Fruit fly (Drosophila melanogaster) whole organism, embryonic: ENCODE measurements around the gene Ent3.

Experiments used
- Abd-B ChIP-seq: fragments of 200-800 bp; sonication (Bioruptor generic); optimal IDR thresholded peaks from 2 replicates; lab custom pipeline; 2018; ENCODE audit warnings: missing biosample characterization, mild to moderate bottlenecking, missing genetic modification characterization, moderate library complexity
- B-H2 ChIP-seq: fragments of 200-800 bp; sonication (Bioruptor generic); optimal IDR thresholded peaks from 2 replicates; lab custom pipeline; 2018; ENCODE audit warnings: missing biosample characterization, mild to moderate bottlenecking, missing genetic modification characterization
- Bgb ChIP-seq: fragments of 200-800 bp; sonication (Bioruptor generic); IDR thresholded peaks from 2 replicates; pipeline ENCODE4 v1.3.6; 2022; ENCODE audit warnings: missing biosample characterization, missing genetic modification characterization; ENCODE audit not compliant: partially characterized antibody
- CG10274 ChIP-seq: fragments of 200-800 bp; sonication (Bioruptor generic); optimal IDR thresholded peaks from 3 replicates; lab custom pipeline; 2017; ENCODE audit warnings: missing biosample characterization, mild to moderate bottlenecking, missing genetic modification characterization
- CG10654 ChIP-seq: fragments of 200-800 bp; sonication (Bioruptor generic); optimal IDR thresholded peaks from 2 replicates; lab custom pipeline; 2016; ENCODE audit warnings: missing biosample characterization, missing genetic modification characterization
- CG11085 ChIP-seq: fragments of 200-800 bp; sonication (Bioruptor generic); IDR thresholded peaks from 2 replicates; pipeline ENCODE4 v1.3.6; 2022; ENCODE audit warnings: missing biosample characterization, missing genetic modification characterization
- CG1602 ChIP-seq: fragments of 200-800 bp; sonication (Bioruptor generic); optimal IDR thresholded peaks from 3 replicates; lab custom pipeline; 2016; ENCODE audit warnings: missing biosample characterization, missing genetic modification characterization
- CG17328 ChIP-seq: fragments of 200-800 bp; sonication (Bioruptor generic); IDR thresholded peaks from 2 replicates; pipeline ENCODE4 v1.3.6; 2022; ENCODE audit warnings: missing biosample characterization, missing genetic modification characterization
- CG17802 ChIP-seq: fragments of 200-800 bp; sonication (Bioruptor generic); optimal IDR thresholded peaks from 2 replicates; lab custom pipeline; 2018; ENCODE audit warnings: missing biosample characterization, mild to moderate bottlenecking, missing genetic modification characterization, moderate library complexity
- CG2199 ChIP-seq: fragments of 200-800 bp; sonication (Bioruptor generic); IDR thresholded peaks from 3 replicates; pipeline ENCODE4 v1.3.6; 2022; ENCODE audit warnings: missing biosample characterization, missing genetic modification characterization
- CG30020 ChIP-seq: fragments of 200-800 bp; optimal IDR thresholded peaks from 2 replicates; lab custom pipeline; 2019; ENCODE audit warnings: missing biosample characterization, mild to moderate bottlenecking, missing genetic modification characterization, moderate library complexity
- CG31365 ChIP-seq: fragments of 200-800 bp; sonication (Bioruptor generic); optimal IDR thresholded peaks from 2 replicates; lab custom pipeline; 2018; ENCODE audit warnings: missing biosample characterization, mild to moderate bottlenecking, missing genetic modification characterization
- CG31388 ChIP-seq: fragments of 200-800 bp; sonication (Bioruptor generic); optimal IDR thresholded peaks from 2 replicates; lab custom pipeline; 2016; ENCODE audit warnings: missing biosample characterization, missing genetic modification characterization
- CG3407 ChIP-seq: fragments of 200-800 bp; sonication (Bioruptor generic); optimal IDR thresholded peaks from 2 replicates; lab custom pipeline; 2018; ENCODE audit warnings: missing biosample characterization, mild to moderate bottlenecking, missing genetic modification characterization
- CG4404 ChIP-seq: fragments of 200-800 bp; sonication (Bioruptor generic); IDR thresholded peaks from 2 replicates; pipeline ENCODE4 v1.3.6; 2022; ENCODE audit warnings: missing biosample characterization, missing genetic modification characterization
- CG5180 ChIP-seq: fragments of 200-800 bp; sonication (Bioruptor generic); optimal IDR thresholded peaks from 3 replicates; lab custom pipeline; 2017; ENCODE audit warnings: missing biosample characterization, missing genetic modification characterization, mild to moderate bottlenecking, moderate library complexity, missing genetic modification reagents
- CG7987 ChIP-seq: fragments of 200-800 bp; sonication (Bioruptor generic); optimal IDR thresholded peaks from 2 replicates; lab custom pipeline; 2018; ENCODE audit warnings: missing biosample characterization, mild to moderate bottlenecking, missing genetic modification characterization, moderate library complexity
- CkIIα-i1 ChIP-seq: fragments of 200-800 bp; sonication (Bioruptor generic); IDR thresholded peaks from 2 replicates; pipeline ENCODE4 v1.3.6; 2022; ENCODE audit warnings: missing biosample characterization, missing genetic modification characterization
- Dp ChIP-seq: fragments of 200-800 bp; sonication (Bioruptor generic); optimal IDR thresholded peaks from 2 replicates; lab custom pipeline; 2018; ENCODE audit warnings: missing biosample characterization, mild to moderate bottlenecking, missing genetic modification characterization, moderate library complexity
- Drgx ChIP-seq: fragments of 200-800 bp; sonication (Bioruptor generic); IDR thresholded peaks from 2 replicates; pipeline ENCODE4 v1.3.6; 2022; ENCODE audit warnings: missing biosample characterization, missing genetic modification characterization
- Ets97D ChIP-seq: fragments of 200-800 bp; sonication (Bioruptor generic); optimal IDR thresholded peaks from 3 replicates; lab custom pipeline; 2016; ENCODE audit warnings: missing biosample characterization, missing genetic modification characterization
- H2.0 ChIP-seq: fragments of 200-800 bp; sonication (Bioruptor generic); IDR thresholded peaks from 2 replicates; pipeline ENCODE4 v1.3.6; 2022; ENCODE audit warnings: missing biosample characterization, missing genetic modification characterization
- HHEX ChIP-seq: fragments of 200-800 bp; sonication (Bioruptor generic); optimal IDR thresholded peaks from 3 replicates; lab custom pipeline; 2017; ENCODE audit warnings: missing biosample characterization, mild to moderate bottlenecking, missing genetic modification characterization, missing genetic modification reagents
- HmgZ ChIP-seq: fragments of 200-800 bp; sonication (Bioruptor generic); optimal IDR thresholded peaks from 2 replicates; lab custom pipeline; 2018; ENCODE audit warnings: missing biosample characterization, mild to moderate bottlenecking, missing genetic modification characterization
- Hr3 ChIP-seq: fragments of 200-800 bp; sonication (Bioruptor generic); optimal IDR thresholded peaks from 3 replicates; lab custom pipeline; 2016; ENCODE audit warnings: missing biosample characterization, missing genetic modification characterization
- Nf-YA ChIP-seq: fragments of 200-800 bp; sonication (Bioruptor generic); IDR thresholded peaks from 2 replicates; pipeline ENCODE4 v1.3.6; 2022; ENCODE audit warnings: missing biosample characterization, missing genetic modification characterization
- Scr ChIP-seq: fragments of 200-800 bp; sonication (Bioruptor generic); IDR thresholded peaks from 2 replicates; pipeline ENCODE4 v1.3.6; 2022; ENCODE audit warnings: missing biosample characterization, missing genetic modification characterization; ENCODE audit not compliant: partially characterized antibody
- Sox100B ChIP-seq: fragments of 200-800 bp; sonication (Bioruptor generic); optimal IDR thresholded peaks from 3 replicates; lab custom pipeline; 2018; ENCODE audit warnings: missing biosample characterization, mild to moderate bottlenecking, missing genetic modification characterization
- TFAM ChIP-seq: fragments of 200-800 bp; sonication (Bioruptor generic); optimal IDR thresholded peaks from 2 replicates; lab custom pipeline; 2017; ENCODE audit warnings: missing biosample characterization, missing genetic modification characterization, inconsistent platforms
- ara ChIP-seq: fragments of 200-800 bp; sonication (Bioruptor generic); IDR thresholded peaks from 2 replicates; pipeline ENCODE4 v1.3.6; 2022; ENCODE audit warnings: missing biosample characterization, missing genetic modification characterization
- ash1 ChIP-seq: fragments of 200-800 bp; sonication (Bioruptor generic); optimal IDR thresholded peaks from 2 replicates; lab custom pipeline; 2018; ENCODE audit warnings: missing biosample characterization, mild to moderate bottlenecking, missing genetic modification characterization
- bigmax ChIP-seq: fragments of 200-800 bp; sonication (Bioruptor generic); optimal IDR thresholded peaks from 2 replicates; lab custom pipeline; 2018; ENCODE audit warnings: missing biosample characterization, mild to moderate bottlenecking, missing genetic modification characterization
- cg ChIP-seq: fragments of 200-800 bp; sonication (Bioruptor generic); optimal IDR thresholded peaks from 3 replicates; lab custom pipeline; 2019; ENCODE audit warnings: missing biosample characterization, mild to moderate bottlenecking, missing genetic modification characterization, moderate library complexity
- danr ChIP-seq: fragments of 200-800 bp; sonication (Bioruptor generic); IDR thresholded peaks from 2 replicates; pipeline ENCODE4 v1.3.6; 2022; ENCODE audit warnings: missing biosample characterization, missing genetic modification characterization
- dati ChIP-seq: fragments of 200-800 bp; sonication (Bioruptor generic); IDR thresholded peaks from 2 replicates; pipeline ENCODE4 v1.3.6; 2022; ENCODE audit warnings: missing biosample characterization, missing genetic modification characterization
- emc ChIP-seq: fragments of 200-800 bp; sonication (Bioruptor generic); optimal IDR thresholded peaks from 2 replicates; lab custom pipeline; 2016; ENCODE audit warnings: missing biosample characterization, missing genetic modification characterization
- fru ChIP-seq: fragments of >200 bp; optimal IDR thresholded peaks from 2 replicates; lab custom pipeline; 2017
- gfzf ChIP-seq: fragments of 200-800 bp; sonication (Bioruptor generic); optimal IDR thresholded peaks from 2 replicates; lab custom pipeline; 2016; ENCODE audit warnings: missing biosample characterization, mild to moderate bottlenecking, missing genetic modification characterization, moderate library complexity
- knrl ChIP-seq: fragments of 200-800 bp; sonication (Bioruptor generic); IDR thresholded peaks from 3 replicates; pipeline ENCODE4 v1.3.6; 2022; ENCODE audit warnings: missing biosample characterization, missing genetic modification characterization; ENCODE audit not compliant: partially characterized antibody
- lab ChIP-seq: fragments of 200-800 bp; sonication (Bioruptor generic); optimal IDR thresholded peaks from 3 replicates; lab custom pipeline; 2017; ENCODE audit warnings: missing biosample characterization, missing genetic modification characterization, mild to moderate bottlenecking, moderate library complexity, missing genetic modification reagents
- nerfin-2 ChIP-seq: fragments of 200-800 bp; sonication (Bioruptor generic); IDR thresholded peaks from 2 replicates; pipeline ENCODE4 v1.3.6; 2022; ENCODE audit warnings: missing biosample characterization, missing genetic modification characterization; ENCODE audit not compliant: partially characterized antibody
- psq ChIP-seq: fragments of 200-800 bp; sonication (Bioruptor generic); optimal IDR thresholded peaks from 2 replicates; lab custom pipeline; 2017; ENCODE audit warnings: missing biosample characterization, missing genetic modification characterization
- pzg ChIP-seq: fragments of 200-800 bp; sonication (Bioruptor generic); optimal IDR thresholded peaks from 3 replicates; lab custom pipeline; 2018; ENCODE audit warnings: missing biosample characterization, mild to moderate bottlenecking, missing genetic modification characterization, moderate library complexity
- ranshi ChIP-seq: fragments of 200-800 bp; sonication (Bioruptor generic); IDR thresholded peaks from 2 replicates; pipeline ENCODE4 v1.3.6; 2022; ENCODE audit warnings: missing biosample characterization, missing genetic modification characterization
- rib ChIP-seq: fragments of 200-800 bp; sonication (Bioruptor generic); IDR thresholded peaks from 2 replicates; pipeline ENCODE4 v1.3.6; 2022; ENCODE audit warnings: missing biosample characterization, missing genetic modification characterization
- sens ChIP-seq: fragments of 200-800 bp; sonication (Bioruptor generic); peaks from one replicate; lab custom pipeline; 2016; ENCODE audit warnings: missing biosample characterization, missing genetic modification characterization
- ssp ChIP-seq: fragments of 200-800 bp; sonication (Bioruptor generic); IDR thresholded peaks from 2 replicates; pipeline ENCODE4 v1.3.6; 2022; ENCODE audit warnings: missing biosample characterization, missing genetic modification characterization
- unc-4 ChIP-seq: fragments of 200-800 bp; sonication (Bioruptor generic); IDR thresholded peaks from 2 replicates; pipeline ENCODE4 v1.3.6; 2022; ENCODE audit warnings: missing biosample characterization, missing genetic modification characterization; ENCODE audit not compliant: partially characterized antibody
- usp ChIP-seq: fragments of >200 bp; optimal IDR thresholded peaks from 2 replicates; lab custom pipeline; 2017; ENCODE audit warnings: missing biosample characterization, missing genetic modification characterization
- vnd ChIP-seq: fragments of 200-800 bp; sonication (Bioruptor generic); IDR thresholded peaks from 3 replicates; pipeline ENCODE4 v1.3.6; 2022; ENCODE audit warnings: missing biosample characterization, missing genetic modification characterization; ENCODE audit not compliant: partially characterized antibody
- yki ChIP-seq: fragments of >200 bp; optimal IDR thresholded peaks from 3 replicates; lab custom pipeline; 2018
- zen ChIP-seq: fragments of 200-800 bp; sonication (Bioruptor generic); optimal IDR thresholded peaks from 3 replicates; lab custom pipeline; 2018; ENCODE audit warnings: missing biosample characterization, mild to moderate bottlenecking, missing genetic modification characterization, moderate library complexity

The Ent3 gene

DNA sequence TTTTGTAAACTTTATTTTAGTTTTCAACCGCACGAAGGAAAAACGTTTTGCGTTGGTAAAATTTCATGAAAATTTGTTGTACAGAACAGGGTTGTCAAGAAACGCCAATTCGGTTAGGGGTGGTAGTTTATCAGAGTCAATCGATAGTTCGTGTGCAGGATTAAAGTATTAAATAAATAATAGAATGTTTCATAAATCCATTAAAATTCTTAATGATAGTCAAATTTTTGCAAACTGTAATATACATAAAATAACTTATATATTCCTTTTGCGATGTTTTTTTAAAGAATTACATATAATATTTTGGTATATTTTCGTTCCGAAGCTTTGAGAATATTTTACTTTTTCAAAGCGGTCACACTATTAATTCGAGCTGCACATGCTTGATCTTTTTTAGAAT lies 39.5 kb upstream of the Ent3 start, which contains the start of the genes Sf3a2 and CG42588 (continued):
- TF ChIP-seq CG17802 (tag; lab: Kevin White, UChicago) (no peak), Bgb (peak; percentile 77), emc (GFP tag; lab: Kevin White, UChicago) (no peak), CkIIα-i1 (GFP tag; lab: Robert Waterston, UW) (no peak), Nf-YA (GFP tag; lab: Robert Waterston, UW) (no peak), fru (lab: Kevin White, UChicago) (no peak), CG11085 (no peak), lab (GFP tag; lab: Kevin White, UChicago) (no peak), HmgZ (tag; lab: Kevin White, UChicago) (peak; percentile 78), HHEX (GFP tag; lab: Kevin White, UChicago) (no peak), CG4404 (GFP tag; lab: Robert Waterston, UW) (peak; percentile 68), CG10654 (GFP tag; lab: Kevin White, UChicago) (peak; percentile 51), CG30020 (tag; lab: Kevin White, UChicago) (peak; percentile 79), CG31365 (no peak), Hr3 (GFP tag; lab: Kevin White, UChicago) (peak; percentile 67), psq (peak; percentile 58), H2.0 (GFP tag; lab: Robert Waterston, UW) (peak; percentile 64), CG7987 (GFP tag; lab: Kevin White, UChicago) (no peak), cg (GFP tag; lab: Kevin White, UChicago) (no peak), bigmax (no peak), ara (GFP tag; lab: Robert Waterston, UW) (peak; percentile 63), usp (GFP tag; lab: Kevin White, UChicago) (no peak), unc-4 (peak; percentile 83), Dp (GFP tag; lab: Kevin White, UChicago) (peak; percentile 22), CG10274 (GFP tag; lab: Kevin White, UChicago) (no peak), pzg (GFP tag; lab: Kevin White, UChicago) (peak; percentile 66), dati (GFP tag; lab: Robert Waterston, UW) (no peak), CG17328 (GFP tag; lab: Robert Waterston, UW) (peak; percentile 44; the same call in 1 of the 2 replicates), Drgx (GFP tag; lab: Robert Waterston, UW) (no peak), ssp (GFP tag; lab: Robert Waterston, UW) (no peak; the same call in 1 of the 2 replicates), CG2199 (GFP tag; lab: Robert Waterston, UW) (no peak), yki (lab: Kevin White, UChicago) (no peak), B-H2 (peak; percentile 59), CG31388 (GFP tag; lab: Kevin White, UChicago) (peak; percentile 26), Sox100B (no peak), vnd (GFP tag; lab: Robert Waterston, UW) (peak; percentile 68), danr (GFP tag; lab: Robert Waterston, UW) (peak; percentile 34; the same call in 1 of the 2 replicates), CG5180 (GFP tag; lab: Kevin White, UChicago) (no peak), Ets97D (peak; percentile 57), ash1 (no peak), Abd-B (peak; percentile 58), nerfin-2 (GFP tag; lab: Robert Waterston, UW) (no peak), ranshi (GFP tag; lab: Robert Waterston, UW) (peak; percentile 68; the same call in 1 of the 2 replicates), knrl (GFP tag; lab: Robert Waterston, UW) (peak; percentile 86), rib (GFP tag; lab: Robert Waterston, UW) (0 out of 2 replicates have a peak, but pooled peaks have one; percentile 24), zen (tag; lab: Kevin White, UChicago) (peak; percentile 66), gfzf (GFP tag; lab: Kevin White, UChicago) (peak; percentile 62), CG3407 (GFP tag; lab: Kevin White, UChicago) (no peak), CG1602 (peak; percentile 79), Scr (peak; percentile 89), sens (peak; percentile 93), TFAM (no peak)
